Fruit fly (Drosophila melanogaster) whole organism, adult: ENCODE data around the gene Acsx1R.

Experiments
- CG11617 ChIP-seq: fragments of 200-800 bp; sonication (Bioruptor generic); optimal IDR thresholded peaks from 2 replicates; lab custom pipeline; 2017; ENCODE audit warnings: mild to moderate bottlenecking, missing biosample characterization, missing genetic modification reagents, missing genetic modification characterization
- CG12768 ChIP-seq: fragments of 200-800 bp; sonication (Bioruptor generic); optimal IDR thresholded peaks from 2 replicates; lab custom pipeline; 2017; ENCODE audit warnings: missing biosample characterization, missing genetic modification characterization, mild to moderate bottlenecking, moderate library complexity, missing genetic modification reagents
- CG33017 ChIP-seq: fragments of 200-800 bp; sonication (Bioruptor generic); optimal IDR thresholded peaks from 2 replicates; lab custom pipeline; 2018; ENCODE audit warnings: missing biosample characterization, mild to moderate bottlenecking, missing genetic modification characterization, moderate library complexity
- Clk ChIP-seq: fragments of 200-800 bp; sonication (Bioruptor generic); optimal IDR thresholded peaks from 2 replicates; lab custom pipeline; 2017; ENCODE audit warnings: missing biosample characterization, missing genetic modification characterization
- kay ChIP-seq: fragments of 200-800 bp; sonication (Bioruptor generic); peaks from one replicate; lab custom pipeline; 2016; ENCODE audit warnings: missing biosample characterization, missing genetic modification characterization, borderline replicate concordance

DNA sequence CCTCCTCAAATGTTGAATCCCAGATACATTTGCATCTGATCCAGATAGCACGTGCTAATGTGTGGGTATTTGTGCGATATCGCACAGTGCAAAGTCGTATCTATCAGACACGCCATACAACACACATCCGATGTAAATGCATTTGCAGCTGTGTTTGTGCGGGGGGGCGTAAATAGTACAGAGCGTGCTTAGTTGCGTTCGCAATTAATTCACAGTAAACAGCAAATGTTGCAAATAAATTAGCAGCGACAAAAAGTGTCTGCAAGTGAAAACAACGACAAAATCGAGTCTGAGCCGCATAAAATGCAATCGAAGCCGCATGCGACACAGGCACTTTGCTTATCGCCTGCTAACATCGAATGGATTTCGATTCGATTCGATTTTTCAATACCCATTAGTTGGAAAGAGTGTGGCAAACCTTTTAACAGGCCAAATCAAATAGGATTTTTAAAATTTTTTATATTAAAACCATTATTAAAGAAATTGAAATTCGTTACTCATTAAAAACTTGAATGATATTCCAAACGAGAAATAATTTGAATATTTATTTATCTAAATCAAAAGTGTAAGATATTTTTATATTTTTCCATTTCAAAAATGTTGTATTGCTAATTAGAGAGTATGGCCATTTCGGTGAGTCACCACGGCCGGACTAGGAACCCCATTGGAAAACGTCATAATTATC lies 30.8 kb upstream of the Acsx1R start:
- TF ChIP-seq CG12768 (GFP tag; lab: Kevin White, UChicago) (no peak), kay (GFP tag; lab: Kevin White, UChicago) (no peak), CG33017 (tag; lab: Kevin White, UChicago) (no peak), CG11617 (GFP tag; lab: Kevin White, UChicago) (no peak), Clk (GFP tag; lab: Kevin White, UChicago) (no peak)
